Fruit fly (Drosophila melanogaster) whole organism, embryonic: Measurements from ENCODE around the gene ND-13A.

ENCODE experiments used
- CG13894 ChIP-seq: fragments of 200-800 bp; sonication (Bioruptor generic); optimal IDR thresholded peaks from 3 replicates; lab custom pipeline; 2018; ENCODE audit warnings: missing biosample characterization, mild to moderate bottlenecking, missing genetic modification characterization, moderate library complexity
- CG14710 ChIP-seq: fragments of 200-800 bp; sonication (Bioruptor generic); optimal IDR thresholded peaks from 3 replicates; lab custom pipeline; 2019; ENCODE audit warnings: missing biosample characterization, mild to moderate bottlenecking, missing genetic modification characterization, moderate library complexity
- CG14860 ChIP-seq: fragments of 200-800 bp; sonication (Bioruptor generic); IDR thresholded peaks from 3 replicates; pipeline ENCODE4 v1.3.6; 2022; ENCODE audit warnings: missing biosample characterization, missing genetic modification characterization; ENCODE audit not compliant: partially characterized antibody
- CG14965 ChIP-seq: fragments of 200-800 bp; sonication (Bioruptor generic); optimal IDR thresholded peaks from 2 replicates; lab custom pipeline; 2016; ENCODE audit warnings: missing biosample characterization, missing genetic modification characterization, borderline replicate concordance
- CG17328 ChIP-seq: fragments of 200-800 bp; sonication (Bioruptor generic); IDR thresholded peaks from 2 replicates; pipeline ENCODE4 v1.3.6; 2022; ENCODE audit warnings: missing biosample characterization, missing genetic modification characterization
- CG18619 ChIP-seq: fragments of 200-800 bp; sonication (Bioruptor generic); optimal IDR thresholded peaks from 3 replicates; lab custom pipeline; 2017; ENCODE audit warnings: missing biosample characterization, mild to moderate bottlenecking, missing genetic modification characterization
- CG18764 ChIP-seq: fragments of 200-800 bp; sonication (Bioruptor generic); optimal IDR thresholded peaks from 3 replicates; lab custom pipeline; 2016; ENCODE audit warnings: missing biosample characterization, missing genetic modification characterization
- CG2712 ChIP-seq: fragments of 200-800 bp; optimal IDR thresholded peaks from 3 replicates; lab custom pipeline; 2019; ENCODE audit warnings: missing biosample characterization, mild to moderate bottlenecking, missing genetic modification characterization, moderate library complexity
- CG31224 ChIP-seq: fragments of 200-800 bp; sonication (Bioruptor generic); IDR thresholded peaks from 2 replicates; pipeline ENCODE4 v1.3.6; 2022; ENCODE audit warnings: missing biosample characterization, missing genetic modification characterization
- CG3163 ChIP-seq: fragments of 200-800 bp; sonication (Bioruptor generic); optimal IDR thresholded peaks from 3 replicates; lab custom pipeline; 2016; ENCODE audit warnings: missing biosample characterization, missing genetic modification characterization
- CG32532 ChIP-seq: fragments of 200-800 bp; sonication (Bioruptor generic); IDR thresholded peaks from 2 replicates; pipeline ENCODE4 v1.3.6; 2022; ENCODE audit warnings: missing biosample characterization, missing genetic modification characterization
- CG4707 ChIP-seq: fragments of 200-800 bp; sonication (Bioruptor generic); optimal IDR thresholded peaks from 2 replicates; lab custom pipeline; 2018; ENCODE audit warnings: missing biosample characterization, mild to moderate bottlenecking, missing genetic modification characterization, moderate library complexity
- CG5245 ChIP-seq: fragments of 200-800 bp; sonication (Bioruptor generic); optimal IDR thresholded peaks from 3 replicates; lab custom pipeline; 2016; ENCODE audit warnings: missing biosample characterization, missing genetic modification characterization
- CG6272 ChIP-seq: fragments of 200-800 bp; sonication (Bioruptor generic); IDR thresholded peaks from 2 replicates; pipeline ENCODE4 v1.3.6; 2022; ENCODE audit warnings: missing biosample characterization, missing genetic modification characterization
- CG9727 ChIP-seq: fragments of 200-800 bp; sonication (Bioruptor generic); optimal IDR thresholded peaks from 3 replicates; lab custom pipeline; 2017; ENCODE audit warnings: missing biosample characterization, mild to moderate bottlenecking, missing genetic modification characterization
- Dad ChIP-seq: fragments of 200-800 bp; sonication (Bioruptor generic); optimal IDR thresholded peaks from 3 replicates; lab custom pipeline; 2016; ENCODE audit warnings: missing biosample characterization, missing genetic modification characterization
- E2f1 ChIP-seq: fragments of 200-800 bp; sonication (Bioruptor generic); IDR thresholded peaks from 2 replicates; pipeline ENCODE4 v1.3.6; 2022; ENCODE audit warnings: missing biosample characterization, missing genetic modification characterization
- Fer2 ChIP-seq: fragments of 200-800 bp; sonication (Bioruptor generic); optimal IDR thresholded peaks from 2 replicates; lab custom pipeline; 2018; ENCODE audit warnings: missing biosample characterization, mild to moderate bottlenecking, missing genetic modification characterization, moderate library complexity
- HmgD ChIP-seq: fragments of 200-800 bp; sonication (Bioruptor generic); optimal IDR thresholded peaks from 3 replicates; lab custom pipeline; 2016; ENCODE audit warnings: missing biosample characterization, missing genetic modification characterization
- Hr39 ChIP-seq: fragments of >200 bp; optimal IDR thresholded peaks from 2 replicates; lab custom pipeline; 2017
- MESR4 ChIP-seq: fragments of 200-800 bp; sonication (Bioruptor generic); optimal IDR thresholded peaks from 2 replicates; lab custom pipeline; 2018; ENCODE audit warnings: missing biosample characterization, mild to moderate bottlenecking, missing genetic modification characterization, moderate library complexity
- Med ChIP-seq: fragments of 200-800 bp; sonication (Bioruptor generic); peaks from one replicate; lab custom pipeline; 2016; ENCODE audit warnings: missing biosample characterization, missing genetic modification characterization, mild to moderate bottlenecking, inconsistent platforms, moderate library complexity
- Neu2 ChIP-seq: fragments of 200-800 bp; sonication (Bioruptor generic); optimal IDR thresholded peaks from 3 replicates; lab custom pipeline; 2016; ENCODE audit warnings: missing biosample characterization, missing genetic modification characterization, borderline replicate concordance
- Opbp ChIP-seq: fragments of 200-800 bp; sonication (Bioruptor generic); IDR thresholded peaks from 3 replicates; pipeline ENCODE4 v1.3.6; 2022; ENCODE audit warnings: missing biosample characterization, missing genetic modification characterization; ENCODE audit not compliant: partially characterized antibody
- Ptx1 ChIP-seq: fragments of 200-800 bp; sonication (Bioruptor generic); IDR thresholded peaks from 2 replicates; pipeline ENCODE4 v1.3.6; 2022; ENCODE audit warnings: missing biosample characterization, missing genetic modification characterization
- TFAM ChIP-seq: fragments of 200-800 bp; sonication (Bioruptor generic); optimal IDR thresholded peaks from 2 replicates; lab custom pipeline; 2017; ENCODE audit warnings: missing biosample characterization, missing genetic modification characterization, inconsistent platforms
- Trl ChIP-seq, 3 experiments: fragments of >200 bp in 2 of 3; fragments of 200-800 bp in 1 of 3; sonication (Bioruptor generic) in 1 of 3; optimal IDR thresholded peaks; 2 replicates in 1 of 3; 3 replicates in 2 of 3; lab custom pipeline; 2016 to 2017; ENCODE audit warnings: missing biosample characterization in 1 of 3, missing genetic modification characterization in 1 of 3
- bsh ChIP-seq, 2 experiments: fragments of 200-800 bp; sonication (Bioruptor generic); optimal IDR thresholded peaks; 2 replicates each; lab custom pipeline; 2017 to 2018; ENCODE audit warnings: mild to moderate bottlenecking in 2 of 2, missing biosample characterization in 2 of 2, missing genetic modification characterization in 2 of 2, moderate library complexity in 1 of 2
- croc ChIP-seq: fragments of 200-800 bp; sonication (Bioruptor generic); conservative IDR thresholded peaks from 3 replicates; pipeline ENCODE4 v1.3.6; 2022; ENCODE audit warnings: missing biosample characterization, missing genetic modification characterization
- dysf ChIP-seq: fragments of 200-800 bp; sonication (Bioruptor generic); IDR thresholded peaks from 3 replicates; pipeline ENCODE4 v1.3.6; 2022; ENCODE audit warnings: missing biosample characterization, missing genetic modification characterization
- ems ChIP-seq: fragments of 200-800 bp; sonication (Bioruptor generic); optimal IDR thresholded peaks from 3 replicates; lab custom pipeline; 2016; ENCODE audit warnings: missing biosample characterization, missing genetic modification characterization
- fd96Cb ChIP-seq: fragments of 200-800 bp; sonication (Bioruptor generic); optimal IDR thresholded peaks from 2 replicates; lab custom pipeline; 2018; ENCODE audit warnings: missing biosample characterization, mild to moderate bottlenecking, missing genetic modification characterization, moderate library complexity
- gcm2 ChIP-seq: fragments of 200-800 bp; sonication (Bioruptor generic); optimal IDR thresholded peaks from 2 replicates; lab custom pipeline; 2016; ENCODE audit warnings: missing biosample characterization, missing genetic modification characterization
- gsb ChIP-seq: fragments of 200-800 bp; sonication (Bioruptor generic); IDR thresholded peaks from 2 replicates; pipeline ENCODE4 v1.3.6; 2022; ENCODE audit warnings: missing biosample characterization, missing genetic modification characterization
- klu ChIP-seq: fragments of 200-800 bp; sonication (Bioruptor generic); IDR thresholded peaks from 2 replicates; pipeline ENCODE4 v1.3.6; 2022; ENCODE audit warnings: missing biosample characterization, missing genetic modification characterization
- kni ChIP-seq: fragments of 200-800 bp; sonication (Bioruptor generic); optimal IDR thresholded peaks from 3 replicates; lab custom pipeline; 2017; ENCODE audit warnings: mild to moderate bottlenecking, missing biosample characterization, missing genetic modification reagents, missing genetic modification characterization
- lilli ChIP-seq: fragments of 200-800 bp; sonication (Bioruptor generic); optimal IDR thresholded peaks from 3 replicates; lab custom pipeline; 2016; ENCODE audit warnings: missing biosample characterization, missing genetic modification characterization
- lmd ChIP-seq: fragments of 200-800 bp; sonication (Bioruptor generic); IDR thresholded peaks from 2 replicates; pipeline ENCODE4 v1.3.6; 2022; ENCODE audit warnings: missing biosample characterization, missing genetic modification characterization
- mam ChIP-seq: fragments of 200-800 bp; sonication (Bioruptor generic); optimal IDR thresholded peaks from 3 replicates; lab custom pipeline; 2016; ENCODE audit warnings: missing biosample characterization, missing genetic modification characterization
- mirr ChIP-seq: fragments of 200-800 bp; sonication (Bioruptor generic); optimal IDR thresholded peaks from 3 replicates; lab custom pipeline; 2018; ENCODE audit warnings: missing biosample characterization, mild to moderate bottlenecking, missing genetic modification characterization
- nerfin-1 ChIP-seq: fragments of 200-800 bp; sonication (Bioruptor generic); optimal IDR thresholded peaks from 3 replicates; lab custom pipeline; 2019; ENCODE audit warnings: missing biosample characterization, mild to moderate bottlenecking, missing genetic modification characterization, moderate library complexity
- pfk ChIP-seq: fragments of 200-800 bp; sonication (Bioruptor generic); optimal IDR thresholded peaks from 2 replicates; lab custom pipeline; 2018; ENCODE audit warnings: missing biosample characterization, mild to moderate bottlenecking, missing genetic modification characterization, moderate library complexity
- ranshi ChIP-seq: fragments of 200-800 bp; sonication (Bioruptor generic); IDR thresholded peaks from 2 replicates; pipeline ENCODE4 v1.3.6; 2022; ENCODE audit warnings: missing biosample characterization, missing genetic modification characterization
- sug ChIP-seq: fragments of 200-800 bp; optimal IDR thresholded peaks from 2 replicates; lab custom pipeline; 2019; ENCODE audit warnings: missing biosample characterization, mild to moderate bottlenecking, missing genetic modification characterization, moderate library complexity
- tna ChIP-seq: fragments of 200-800 bp; sonication (Bioruptor generic); IDR thresholded peaks from 2 replicates; pipeline ENCODE4 v1.3.6; 2022; ENCODE audit warnings: missing biosample characterization, missing genetic modification characterization; ENCODE audit not compliant: partially characterized antibody
- toy ChIP-seq: fragments of 200-800 bp; sonication (Bioruptor generic); IDR thresholded peaks from 2 replicates; pipeline ENCODE4 v1.3.6; 2022; ENCODE audit warnings: missing biosample characterization, missing genetic modification characterization
- ttk ChIP-seq: fragments of 200-800 bp; sonication (Bioruptor generic); IDR thresholded peaks from 2 replicates; pipeline ENCODE4 v2.1.2; 2022; ENCODE audit warnings: missing biosample characterization, missing genetic modification characterization
- vfl ChIP-seq: fragments of 200-800 bp; sonication (Bioruptor generic); optimal IDR thresholded peaks from 2 replicates; lab custom pipeline; 2016; ENCODE audit warnings: missing biosample characterization, missing genetic modification characterization
- wek ChIP-seq: fragments of 200-800 bp; sonication (Bioruptor generic); optimal IDR thresholded peaks from 3 replicates; lab custom pipeline; 2018; ENCODE audit warnings: missing biosample characterization, mild to moderate bottlenecking, missing genetic modification characterization, moderate library complexity

ND-13A gene

dm6 chr2L:5147188-5147855, 47.2 kb upstream of the ND-13A start (continued):
- TF ChIP-seq wek = no peak
- TF ChIP-seq pfk (GFP tag; lab: Kevin White, UChicago) = no peak
- TF ChIP-seq CG2712 (tag; lab: Kevin White, UChicago) = no peak
- no peak for TF ChIP-seq tna
- no peak for TF ChIP-seq Neu2 (GFP tag; lab: Kevin White, UChicago)
- TF ChIP-seq croc = no peak
- TF ChIP-seq Ptx1 (GFP tag; lab: Robert Waterston, UW) = peak; percentile 53
- no peak for TF ChIP-seq lilli (GFP tag; lab: Kevin White, UChicago)
- TF ChIP-seq mirr (GFP tag; lab: Kevin White, UChicago) = no peak
- TF ChIP-seq CG6272 (GFP tag; lab: Robert Waterston, UW) = peak; percentile 20; the same call in 1 of the 2 replicates
- no peak for TF ChIP-seq nerfin-1
- no peak for TF ChIP-seq vfl (GFP tag; lab: Kevin White, UChicago)
- no peak for TF ChIP-seq toy (GFP tag; lab: Robert Waterston, UW)
- no peak for TF ChIP-seq klu (GFP tag; lab: Robert Waterston, UW)
- TF ChIP-seq Opbp (GFP tag; lab: Robert Waterston, UW) = no peak
- no peak for TF ChIP-seq Dad
- TF ChIP-seq bsh (GFP tag; optimal IDR thresholded peaks at IDR 0.05; lab: Kevin White, UChicago) = no peak
- peak; percentile 0 for TF ChIP-seq Med (GFP tag; lab: Kevin White, UChicago)
- TF ChIP-seq lmd = peak; percentile 39
- peak; percentile 60 for TF ChIP-seq CG13894 (tag; lab: Kevin White, UChicago)
- peak; percentile 44 to 73 for TF ChIP-seq Trl (optimal IDR thresholded peaks at IDR 0.05; lab: Kevin White, UChicago)
- no peak for TF ChIP-seq Trl (GFP tag; optimal IDR thresholded peaks at IDR 0.05; lab: Kevin White, UChicago)
- TF ChIP-seq ttk (GFP tag; lab: Robert Waterston, UW) = peak; percentile 14; the same call in 1 of the 2 replicates
- TF ChIP-seq fd96Cb = no peak
- no peak for TF ChIP-seq CG14710 (tag; lab: Kevin White, UChicago)
- TF ChIP-seq CG32532 (GFP tag; lab: Robert Waterston, UW) = peak; percentile 60
- no peak for TF ChIP-seq mam
- TF ChIP-seq CG3163 (GFP tag; lab: Kevin White, UChicago) = peak; percentile 47
- TF ChIP-seq Fer2 (tag; lab: Kevin White, UChicago) = no peak
- no peak for TF ChIP-seq Hr39 (lab: Kevin White, UChicago)
- TF ChIP-seq E2f1 = peak; percentile 29; the same call in 1 of the 2 replicates
- no peak for TF ChIP-seq MESR4 (GFP tag; lab: Kevin White, UChicago)
- TF ChIP-seq ems (GFP tag; lab: Kevin White, UChicago) = no peak
- TF ChIP-seq CG14965 (GFP tag; lab: Kevin White, UChicago) = no peak
- no peak for TF ChIP-seq CG4707 (GFP tag; lab: Kevin White, UChicago)
- TF ChIP-seq gcm2 (GFP tag; lab: Kevin White, UChicago) = no peak
- TF ChIP-seq CG5245 (GFP tag; lab: Kevin White, UChicago) = no peak
- TF ChIP-seq dysf (GFP tag; lab: Robert Waterston, UW) = peak; percentile 62; the same call in 2 of the 3 replicates
- TF ChIP-seq HmgD = no peak
- TF ChIP-seq ranshi = 0 out of 2 replicates have a peak, but pooled peaks have one; percentile 11
- no peak for TF ChIP-seq CG18619
- TF ChIP-seq CG17328 = 0 out of 2 replicates have a peak, but pooled peaks have one; percentile 33
- no peak for TF ChIP-seq kni (GFP tag; lab: Kevin White, UChicago)
- peak; percentile 45 for TF ChIP-seq sug (tag; lab: Kevin White, UChicago)
- TF ChIP-seq CG9727 (GFP tag; lab: Kevin White, UChicago) = no peak
- TF ChIP-seq gsb (GFP tag; lab: Robert Waterston, UW) = peak; percentile 21; the same call in 1 of the 2 replicates
- TF ChIP-seq CG14860 (GFP tag; lab: Robert Waterston, UW) = no peak
- no peak for TF ChIP-seq CG31224
- no peak for TF ChIP-seq CG18764 (GFP tag; lab: Kevin White, UChicago)
- TF ChIP-seq TFAM (GFP tag; lab: Kevin White, UChicago) = no peak
